Worm (Caenorhabditis elegans) whole organism, mixed stage, embryonic: ENCODE measurements around the gene F58F12.4.

Experiments
- M03D4.4 ChIP-seq: sonication (generic microtip); optimal IDR thresholded peaks from 2 replicates; lab custom pipeline; 2017; ENCODE audit warnings: mild to moderate bottlenecking, missing genetic modification characterization, missing compliant biosample characterization
- blmp-1 ChIP-seq: fragments of 150-350 bp; optimal IDR thresholded peaks from 2 replicates; lab custom pipeline; 2014; ENCODE audit warnings: missing biosample characterization, missing genetic modification characterization
- ceh-39 ChIP-seq: fragments of 150-350 bp; optimal IDR thresholded peaks from 2 replicates; lab custom pipeline; 2014; ENCODE audit warnings: missing biosample characterization, missing genetic modification characterization
- ceh-43 ChIP-seq: fragments of 200-800 bp; sonication (Bioruptor generic); optimal IDR thresholded peaks from 2 replicates; lab custom pipeline; 2018; ENCODE audit warnings: mild to moderate bottlenecking, missing genetic modification characterization, moderate library complexity, missing compliant biosample characterization
- ceh-83 ChIP-seq: fragments of 200-800 bp; sonication (Bioruptor generic); optimal IDR thresholded peaks from 2 replicates; lab custom pipeline; 2018; ENCODE audit warnings: mild to moderate bottlenecking, missing genetic modification characterization, missing compliant biosample characterization
- ces-1 ChIP-seq: fragments of 150-350 bp; optimal IDR thresholded peaks from 2 replicates; lab custom pipeline; 2014; ENCODE audit warnings: missing biosample characterization, missing genetic modification reagents, missing genetic modification characterization
- cnd-1 ChIP-seq: fragments of 200-800 bp; sonication (Bioruptor generic); optimal IDR thresholded peaks from 2 replicates; lab custom pipeline; 2018; ENCODE audit warnings: mild to moderate bottlenecking, missing genetic modification characterization, missing compliant biosample characterization
- drap-1 ChIP-seq: fragments of 200-800 bp; sonication (Bioruptor generic); optimal IDR thresholded peaks from 3 replicates; lab custom pipeline; 2018; ENCODE audit warnings: mild to moderate bottlenecking, missing genetic modification characterization, missing compliant biosample characterization
- elt-1 ChIP-seq: sonication (generic microtip); optimal IDR thresholded peaks from 2 replicates; lab custom pipeline; 2017; ENCODE audit warnings: missing genetic modification characterization, mild to moderate bottlenecking, missing compliant biosample characterization, antibody characterized with exemption, moderate library complexity, borderline replicate concordance; ENCODE audit not compliant: insufficient read depth
- elt-3 ChIP-seq: fragments of 150-350 bp; optimal IDR thresholded peaks from 2 replicates; lab custom pipeline; 2014; ENCODE audit warnings: missing biosample characterization, missing genetic modification characterization
- flh-1 ChIP-seq: fragments of 200-800 bp; sonication (Bioruptor generic); optimal IDR thresholded peaks from 2 replicates; lab custom pipeline; 2018; ENCODE audit warnings: mild to moderate bottlenecking, missing genetic modification characterization, moderate library complexity, missing compliant biosample characterization
- ham-2 ChIP-seq: fragments of 200-800 bp; sonication (Bioruptor generic); optimal IDR thresholded peaks from 2 replicates; lab custom pipeline; 2018; ENCODE audit warnings: mild to moderate bottlenecking, missing genetic modification characterization, missing compliant biosample characterization
- hlh-1 ChIP-seq: fragments of 150-350 bp; optimal IDR thresholded peaks from 2 replicates; lab custom pipeline; 2014; ENCODE audit warnings: missing biosample characterization, missing genetic modification reagents, missing genetic modification characterization
- lin-13 ChIP-seq: fragments of 150-350 bp; optimal IDR thresholded peaks from 2 replicates; lab custom pipeline; 2014; ENCODE audit warnings: missing biosample characterization, missing genetic modification characterization
- lin-32 ChIP-seq: fragments of 200-800 bp; sonication (Bioruptor generic); optimal IDR thresholded peaks from 2 replicates; lab custom pipeline; 2018; ENCODE audit warnings: mild to moderate bottlenecking, missing genetic modification characterization, missing compliant biosample characterization
- lsy-2 ChIP-seq: fragments of 150-350 bp; optimal IDR thresholded peaks from 2 replicates; lab custom pipeline; 2014; ENCODE audit warnings: missing biosample characterization, missing genetic modification characterization
- mep-1 ChIP-seq: fragments of 150-350 bp; optimal IDR thresholded peaks from 2 replicates; lab custom pipeline; 2017; ENCODE audit warnings: missing biosample characterization, missing genetic modification reagents, missing genetic modification characterization, inconsistent platforms
- mls-2 ChIP-seq: sonication (generic microtip); optimal IDR thresholded peaks from 2 replicates; lab custom pipeline; 2016; ENCODE audit warnings: mild to moderate bottlenecking, missing genetic modification characterization, moderate library complexity, missing compliant biosample characterization
- nhr-12 ChIP-seq: fragments of 150-350 bp; optimal IDR thresholded peaks from 2 replicates; lab custom pipeline; 2014; ENCODE audit warnings: missing biosample characterization, missing genetic modification characterization
- nhr-2 ChIP-seq: fragments of 150-350 bp; optimal IDR thresholded peaks from 2 replicates; lab custom pipeline; 2014; ENCODE audit warnings: missing biosample characterization, missing genetic modification characterization
- nhr-237 ChIP-seq: fragments of 150-350 bp; optimal IDR thresholded peaks from 2 replicates; lab custom pipeline; 2014; ENCODE audit warnings: missing biosample characterization, missing genetic modification characterization
- pha-4 ChIP-seq: fragments of 150-350 bp; optimal IDR thresholded peaks from 2 replicates; lab custom pipeline; 2018; ENCODE audit warnings: missing biosample characterization, missing genetic modification reagents, missing genetic modification characterization
- sem-2 ChIP-seq: fragments of 200-800 bp; sonication (Bioruptor generic); optimal IDR thresholded peaks from 2 replicates; lab custom pipeline; 2018; ENCODE audit warnings: mild to moderate bottlenecking, missing genetic modification characterization, missing compliant biosample characterization
- snpc-4 ChIP-seq: fragments of 150-350 bp; optimal IDR thresholded peaks from 2 replicates; lab custom pipeline; 2014; ENCODE audit warnings: missing biosample characterization, missing genetic modification characterization
- sptf-1 ChIP-seq: sonication (generic microtip); optimal IDR thresholded peaks from 2 replicates; lab custom pipeline; 2017; ENCODE audit warnings: mild to moderate bottlenecking, missing genetic modification characterization, moderate library complexity, missing compliant biosample characterization
- tbx-8 ChIP-seq: fragments of 200-800 bp; sonication (Bioruptor generic); optimal IDR thresholded peaks from 2 replicates; lab custom pipeline; 2018; ENCODE audit warnings: mild to moderate bottlenecking, missing genetic modification characterization, moderate library complexity, missing compliant biosample characterization
- unc-120 ChIP-seq: sonication (generic microtip); optimal IDR thresholded peaks from 2 replicates; lab custom pipeline; 2017; ENCODE audit warnings: missing genetic modification characterization, missing compliant biosample characterization; ENCODE audit not compliant: poor library complexity, severe bottlenecking
- unc-39 ChIP-seq: fragments of 150-350 bp; optimal IDR thresholded peaks from 2 replicates; lab custom pipeline; 2014; ENCODE audit warnings: missing biosample characterization, missing genetic modification characterization
- unc-62 ChIP-seq: fragments of 150-350 bp; optimal IDR thresholded peaks from 2 replicates; lab custom pipeline; 2014; ENCODE audit warnings: missing biosample characterization, missing genetic modification reagents, missing genetic modification characterization
- ztf-11 ChIP-seq: fragments of 150-350 bp; optimal IDR thresholded peaks from 2 replicates; lab custom pipeline; 2014; ENCODE audit warnings: missing biosample characterization, missing genetic modification characterization

The F58F12.4 gene

ce11 chrII:6347341-6348118, 39.0 kb upstream of the F58F12.4 start, which contains the start of gene lgg-1:
TSS of gene lgg-1 (minus strand) at chrII:6347719.
- peak; percentile 35 for TF ChIP-seq sptf-1 (tag; lab: Kevin White, UChicago)
- peak; percentile 22 for TF ChIP-seq pha-4 (tag; lab: Kevin White, UChicago)
- peak; percentile 47 for TF ChIP-seq lin-13
- TF ChIP-seq ces-1 (GFP tag; lab: Kevin White, UChicago): peak; percentile 31
- TF ChIP-seq ceh-39 (tag; lab: Kevin White, UChicago): peak; percentile 18
- TF ChIP-seq ztf-11 (tag; lab: Kevin White, UChicago): no peak
- TF ChIP-seq mep-1 (tag; lab: Kevin White, UChicago): peak; percentile 34
- TF ChIP-seq snpc-4 (tag; lab: Kevin White, UChicago): no peak
- peak; percentile 5 for TF ChIP-seq nhr-237 (tag; lab: Kevin White, UChicago)
- TF ChIP-seq lin-32: peak; percentile 44
- TF ChIP-seq elt-1 (tag; lab: Kevin White, UChicago): peak; percentile 73
- no peak for TF ChIP-seq nhr-12 (tag; lab: Kevin White, UChicago)
- TF ChIP-seq, all 35 proteins: peak for 9

- TF ChIP-seq nhr-237 (tag; lab: Kevin White, UChicago): peak; percentile 29
- peak; percentile 31 for TF ChIP-seq blmp-1 (tag; lab: Kevin White, UChicago)
- no peak for TF ChIP-seq unc-39 (tag; lab: Kevin White, UChicago)
- peak; percentile 68 for TF ChIP-seq ham-2
- TF ChIP-seq sem-2 (GFP tag; lab: Kevin White, UChicago): no peak
- TF ChIP-seq lsy-2 (tag; lab: Kevin White, UChicago): peak; percentile 53
- no peak for TF ChIP-seq elt-3 (tag; lab: Kevin White, UChicago)
- no peak for TF ChIP-seq drap-1 (GFP tag; lab: Kevin White, UChicago)
- TF ChIP-seq flh-1 (GFP tag; lab: Kevin White, UChicago): no peak
- TF ChIP-seq sptf-1 (tag; lab: Kevin White, UChicago): no peak
- TF ChIP-seq M03D4.4 (tag; lab: Kevin White, UChicago): peak; percentile 12
- no peak for TF ChIP-seq nhr-12 (tag; lab: Kevin White, UChicago)
- no peak for TF ChIP-seq elt-1 (tag; lab: Kevin White, UChicago)
- TF ChIP-seq pha-4 (tag; lab: Kevin White, UChicago): peak; percentile 91
- TF ChIP-seq hlh-1: peak; percentile 87
- peak; percentile 4 for TF ChIP-seq lin-13
- TF ChIP-seq tbx-8 (GFP tag; lab: Kevin White, UChicago): no peak
- peak; percentile 74 for TF ChIP-seq mep-1 (tag; lab: Kevin White, UChicago)
- TF ChIP-seq unc-120 (tag; lab: Kevin White, UChicago): peak; percentile 36
- no peak for TF ChIP-seq ces-1 (GFP tag; lab: Kevin White, UChicago)
- TF ChIP-seq unc-62: peak; percentile 83
- TF ChIP-seq cnd-1 (tag; lab: Kevin White, UChicago): no peak
- peak; percentile 25 for TF ChIP-seq ztf-11 (tag; lab: Kevin White, UChicago)
- TF ChIP-seq ceh-43 (GFP tag; lab: Kevin White, UChicago): no peak
- no peak for TF ChIP-seq ceh-39 (tag; lab: Kevin White, UChicago)
- TF ChIP-seq nhr-2 (tag; lab: Kevin White, UChicago): peak; percentile 22
- TF ChIP-seq ceh-83 (GFP tag; lab: Kevin White, UChicago): no peak
- no peak for TF ChIP-seq lin-32
Observed at ce11 chrII:6348360-6348759, 38.2 kb upstream of the F58F12.4 start.

ce11 chrII:6349968-6350367, 36.6 kb upstream of the F58F12.4 start:
- TF ChIP-seq elt-3 (tag; lab: Kevin White, UChicago): no peak
- TF ChIP-seq ces-1 (GFP tag; lab: Kevin White, UChicago): no peak
- TF ChIP-seq unc-39 (tag; lab: Kevin White, UChicago): no peak
- no peak for TF ChIP-seq ceh-83 (GFP tag; lab: Kevin White, UChicago)
- TF ChIP-seq drap-1 (GFP tag; lab: Kevin White, UChicago): no peak
- no peak for TF ChIP-seq nhr-2 (tag; lab: Kevin White, UChicago)

ce11 chrII:6351887-6352286, 34.7 kb upstream of the F58F12.4 start, which contains the start of gene C32D5.10:
TSS of gene C32D5.10 (minus strand) at chrII:6351987.
- TF ChIP-seq tbx-8 (GFP tag; lab: Kevin White, UChicago) (no peak), mls-2 (no peak), ztf-11 (tag; lab: Kevin White, UChicago) (no peak), flh-1 (GFP tag; lab: Kevin White, UChicago) (no peak), ceh-43 (GFP tag; lab: Kevin White, UChicago) (no peak), nhr-237 (tag; lab: Kevin White, UChicago) (no peak)
